Fruit fly (Drosophila melanogaster): Measurements from ENCODE around the gene CG43185.

Gene CG43185

dm6 chr2L:5876474-5877067 lies 8.1 kb upstream of the CG43185 start (continued):
- TF ChIP-seq Xbp1 (GFP tag; optimal IDR thresholded peaks at IDR 0.05), result no peak
- peak; percentile 66 for TF ChIP-seq Meics (GFP tag; optimal IDR thresholded peaks at IDR 0.05)
- TF ChIP-seq CG4854 (GFP tag; optimal IDR thresholded peaks at IDR 0.05), result peak; percentile 5
- TF ChIP-seq CG1233 (GFP tag; optimal IDR thresholded peaks at IDR 0.05), result peak; percentile 44
- TF ChIP-seq Dp (GFP tag; optimal IDR thresholded peaks at IDR 0.05), result no peak
- peak; percentile 15 for TF ChIP-seq tup (GFP tag; optimal IDR thresholded peaks at IDR 0.05)
- TF ChIP-seq CG11695 (GFP tag; IDR thresholded peaks at IDR 0.05), result 0 out of 3 replicates have a peak, but pooled peaks have one; percentile 18
- no peak for TF ChIP-seq CG30020 (tag; optimal IDR thresholded peaks at IDR 0.05)
- no peak for TF ChIP-seq pho (GFP tag; optimal IDR thresholded peaks at IDR 0.05)
- TF ChIP-seq CG2129 (GFP tag; IDR thresholded peaks at IDR 0.05; ENCODE audit: partially characterized antibody), result no peak
- TF ChIP-seq NFAT (GFP tag; IDR thresholded peaks at IDR 0.05), result no peak
- no peak for TF ChIP-seq CG4730 (GFP tag; IDR thresholded peaks at IDR 0.05)
- TF ChIP-seq bbx (GFP tag; IDR thresholded peaks at IDR 0.05; ENCODE audit: partially characterized antibody), result no peak
- TF ChIP-seq disco-r (GFP tag; optimal IDR thresholded peaks at IDR 0.05), result no peak
- TF ChIP-seq nom (GFP tag; optimal IDR thresholded peaks at IDR 0.05), result no peak
- no peak for TF ChIP-seq CG4820 (GFP tag; optimal IDR thresholded peaks at IDR 0.05)
- peak; percentile 60 for TF ChIP-seq Fer3 (tag; optimal IDR thresholded peaks at IDR 0.05)
- peak; percentile 27 for TF ChIP-seq CG18011 (GFP tag; optimal IDR thresholded peaks at IDR 0.05)
- TF ChIP-seq fru (optimal IDR thresholded peaks at IDR 0.05), result no peak
- TF ChIP-seq CG34376 (GFP tag; optimal IDR thresholded peaks at IDR 0.05), result peak; percentile 18
- peak; percentile 66 for TF ChIP-seq schlank (tag; optimal IDR thresholded peaks at IDR 0.05)
- TF ChIP-seq Eip74EF (GFP tag; optimal IDR thresholded peaks at IDR 0.05), result peak in 1 of 2 experiments; percentile 6
- TF ChIP-seq toy (GFP tag; IDR thresholded peaks at IDR 0.05), result no peak
- peak; percentile 77 for TF ChIP-seq caup (GFP tag; optimal IDR thresholded peaks at IDR 0.05; ENCODE audit: severe bottlenecking)
- no peak for TF ChIP-seq Nf-YA (GFP tag; IDR thresholded peaks at IDR 0.05)
- peak; percentile 82 for TF ChIP-seq lab (GFP tag; optimal IDR thresholded peaks at IDR 0.05)
- TF ChIP-seq CG13424 (tag; optimal IDR thresholded peaks at IDR 0.05), result peak; percentile 46
- TF ChIP-seq Six4 (GFP tag; optimal IDR thresholded peaks at IDR 0.05), result no peak
- peak; percentile 29 for TF ChIP-seq CG13894 (tag; optimal IDR thresholded peaks at IDR 0.05)
- TF ChIP-seq Drgx (GFP tag; IDR thresholded peaks at IDR 0.05), result 0 out of 2 replicates have a peak, but pooled peaks have one; percentile 17
- no peak for TF ChIP-seq Hmx (GFP tag; optimal IDR thresholded peaks at IDR 0.05)
- 0 out of 2 replicates have a peak, but pooled peaks have one; percentile 11 for TF ChIP-seq onecut (GFP tag; IDR thresholded peaks at IDR 0.05)
- peak; percentile 63 for TF ChIP-seq CG10543 (GFP tag; optimal IDR thresholded peaks at IDR 0.05)
- TF ChIP-seq amos (GFP tag; IDR thresholded peaks at IDR 0.05; ENCODE audit: partially characterized antibody), result no peak
- peak; percentile 26 for TF ChIP-seq D19B (GFP tag; optimal IDR thresholded peaks at IDR 0.05)
- peak; percentile 18 for TF ChIP-seq CG12299 (tag; optimal IDR thresholded peaks at IDR 0.05)
- TF ChIP-seq CG2678 (tag; optimal IDR thresholded peaks at IDR 0.05), result peak; percentile 67
- TF ChIP-seq tna (GFP tag; IDR thresholded peaks at IDR 0.05; ENCODE audit: partially characterized antibody), result no peak
- TF ChIP-seq jing (GFP tag; optimal IDR thresholded peaks at IDR 0.05), result no peak
- TF ChIP-seq tap (tag; optimal IDR thresholded peaks at IDR 0.05), result no peak
- peak; percentile 17 for TF ChIP-seq CG12219 (GFP tag; optimal IDR thresholded peaks at IDR 0.05)
- no peak for TF ChIP-seq Scr (GFP tag; IDR thresholded peaks at IDR 0.05; ENCODE audit: partially characterized antibody)
- TF ChIP-seq ap (GFP tag; IDR thresholded peaks at IDR 0.05), result no peak
- peak in 1 of 2 experiments; percentile 15 for TF ChIP-seq dpn (GFP tag; optimal IDR thresholded peaks at IDR 0.05)
- peak; percentile 13 for TF ChIP-seq scrt (GFP tag; optimal IDR thresholded peaks at IDR 0.05)
- peak; percentile 48 for TF ChIP-seq CG15011 (GFP tag; optimal IDR thresholded peaks at IDR 0.05)
- no peak for TF ChIP-seq CG2199 (GFP tag; IDR thresholded peaks at IDR 0.05)
- no peak for TF ChIP-seq tgo (GFP tag; IDR thresholded peaks at IDR 0.05)
- no peak for TF ChIP-seq Hr78 (GFP tag; optimal IDR thresholded peaks at IDR 0.05)

Data from whole organism, embryonic.